Fruit fly (Drosophila melanogaster): ENCODE results near the gene CG31642.

The CG31642 gene

DNA sequence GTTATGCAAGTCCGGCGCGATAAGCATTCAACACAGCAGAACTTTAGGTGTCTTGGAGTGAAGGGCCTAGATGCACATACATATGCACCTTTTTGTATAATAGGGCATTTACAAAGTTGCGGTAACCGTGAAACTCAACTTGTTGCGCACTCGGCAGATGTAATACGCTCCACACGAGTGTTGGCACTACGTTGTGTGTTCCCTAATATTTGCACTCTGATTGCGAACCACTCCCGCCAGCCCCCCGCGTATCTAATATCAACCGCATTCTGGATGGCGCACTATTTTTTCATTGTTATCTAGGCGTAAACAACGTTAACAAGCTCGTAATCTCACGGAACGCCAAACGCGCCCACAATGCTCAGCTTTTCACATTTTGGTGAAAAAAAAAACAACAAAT, 38.0 kb upstream of the CG31642 start:
- TF ChIP-seq kni (GFP tag; optimal IDR thresholded peaks at IDR 0.05), result no peak
- no peak for TF ChIP-seq sens (GFP tag)
- TF ChIP-seq CG10366 (GFP tag; IDR thresholded peaks at IDR 0.05), result no peak
- no peak for TF ChIP-seq CG15479 (GFP tag; optimal IDR thresholded peaks at IDR 0.05)
- TF ChIP-seq CG18011 (GFP tag; optimal IDR thresholded peaks at IDR 0.05), result no peak
- TF ChIP-seq lab (GFP tag; optimal IDR thresholded peaks at IDR 0.05), result peak; percentile 59
- no peak for TF ChIP-seq MTF-1 (GFP tag; optimal IDR thresholded peaks at IDR 0.05; ENCODE audit: borderline replicate concordance)
- TF ChIP-seq NfI (GFP tag; optimal IDR thresholded peaks at IDR 0.05), result no peak
- 0 out of 2 replicates have a peak, but pooled peaks have one; percentile 42 for TF ChIP-seq GATAe (GFP tag; conservative IDR thresholded peaks at IDR 0.05)
- no peak for TF ChIP-seq Kr (GFP tag; optimal IDR thresholded peaks at IDR 0.05)
- peak; percentile 59 for TF ChIP-seq CG12769 (tag; optimal IDR thresholded peaks at IDR 0.05)
- TF ChIP-seq CG14441 (GFP tag; IDR thresholded peaks at IDR 0.05), result no peak
- no peak for TF ChIP-seq crc (GFP tag; optimal IDR thresholded peaks at IDR 0.05)
- TF ChIP-seq CG8359 (GFP tag; optimal IDR thresholded peaks at IDR 0.05; ENCODE audit: borderline replicate concordance), result no peak
- peak; percentile 18 for TF ChIP-seq cwo (GFP tag; optimal IDR thresholded peaks at IDR 0.05)
- TF ChIP-seq Xrp1 (GFP tag; IDR thresholded peaks at IDR 0.05), result no peak
- TF ChIP-seq Awh (GFP tag; IDR thresholded peaks at IDR 0.05), result no peak
- no peak for TF ChIP-seq Vsx1 (GFP tag; optimal IDR thresholded peaks at IDR 0.05)
- TF ChIP-seq pho (GFP tag; optimal IDR thresholded peaks at IDR 0.05), result no peak
- TF ChIP-seq hkb (optimal IDR thresholded peaks at IDR 0.05), result no peak
- no peak for TF ChIP-seq hkb (GFP tag; IDR thresholded peaks at IDR 0.05)
- TF ChIP-seq CoRest (tag; optimal IDR thresholded peaks at IDR 0.05), result no peak
- no peak for TF ChIP-seq gce (GFP tag; IDR thresholded peaks at IDR 0.05)
- TF ChIP-seq al (GFP tag; IDR thresholded peaks at IDR 0.05), result no peak
- peak; percentile 79 for TF ChIP-seq Med (GFP tag)
- TF ChIP-seq CG11085 (GFP tag; IDR thresholded peaks at IDR 0.05), result no peak
- TF ChIP-seq CG16815 (GFP tag; optimal IDR thresholded peaks at IDR 0.05), result no peak
- TF ChIP-seq crol (GFP tag; IDR thresholded peaks at IDR 0.05), result 0 out of 2 replicates have a peak, but pooled peaks have one; percentile 9
- no peak for TF ChIP-seq CG12104 (GFP tag; optimal IDR thresholded peaks at IDR 0.05)
- no peak for TF ChIP-seq gro (GFP tag; optimal IDR thresholded peaks at IDR 0.05)
- no peak for TF ChIP-seq CG2875 (GFP tag; optimal IDR thresholded peaks at IDR 0.05)
- no peak for TF ChIP-seq sqz (GFP tag; optimal IDR thresholded peaks at IDR 0.05)
- no peak for TF ChIP-seq CG2712 (tag; optimal IDR thresholded peaks at IDR 0.05)
- no peak for TF ChIP-seq CG14710 (tag; optimal IDR thresholded peaks at IDR 0.05)
- TF ChIP-seq CG6654 (GFP tag; optimal IDR thresholded peaks at IDR 0.05), result no peak
- TF ChIP-seq Drgx (GFP tag; IDR thresholded peaks at IDR 0.05), result peak; percentile 28; the same call in 1 of the 2 replicates
- TF ChIP-seq CG2678 (tag; optimal IDR thresholded peaks at IDR 0.05), result peak; percentile 5
- TF ChIP-seq Chrac-16 (GFP tag; optimal IDR thresholded peaks at IDR 0.05), result no peak
- no peak for TF ChIP-seq br (optimal IDR thresholded peaks at IDR 0.05)
- TF ChIP-seq HHEX (GFP tag; optimal IDR thresholded peaks at IDR 0.05), result peak; percentile 28
- no peak for TF ChIP-seq pb (GFP tag; optimal IDR thresholded peaks at IDR 0.05)
- peak in 1 of 2 experiments; percentile 31 for TF ChIP-seq Pdp1 (GFP tag; optimal IDR thresholded peaks at IDR 0.05)
- no peak for TF ChIP-seq ham (GFP tag; IDR thresholded peaks at IDR 0.05)
- no peak for TF ChIP-seq Adf1 (GFP tag; IDR thresholded peaks at IDR 0.05)
- peak; percentile 6 for TF ChIP-seq mirr (GFP tag; optimal IDR thresholded peaks at IDR 0.05)
- peak; percentile 16 for TF ChIP-seq CG18599 (GFP tag; optimal IDR thresholded peaks at IDR 0.05)
- TF ChIP-seq CG15514 (GFP tag; optimal IDR thresholded peaks at IDR 0.05), result peak; percentile 23
- no peak for TF ChIP-seq Usf (GFP tag; optimal IDR thresholded peaks at IDR 0.05)
- TF ChIP-seq CG9876 (GFP tag; optimal IDR thresholded peaks at IDR 0.05), result no peak
- no peak for TF ChIP-seq Ets97D (GFP tag; optimal IDR thresholded peaks at IDR 0.05)
- TF ChIP-seq HmgD (GFP tag; optimal IDR thresholded peaks at IDR 0.05), result no peak
- TF ChIP-seq dpn (GFP tag; optimal IDR thresholded peaks at IDR 0.05), result no peak

All from whole organism, embryonic.